Fruit fly (Drosophila melanogaster): ENCODE measurements around the gene CG31100.
A peak's percentile ranks its signal among the peaks of the same experiment; 100 is the strongest.

The CG31100 gene

DNA sequence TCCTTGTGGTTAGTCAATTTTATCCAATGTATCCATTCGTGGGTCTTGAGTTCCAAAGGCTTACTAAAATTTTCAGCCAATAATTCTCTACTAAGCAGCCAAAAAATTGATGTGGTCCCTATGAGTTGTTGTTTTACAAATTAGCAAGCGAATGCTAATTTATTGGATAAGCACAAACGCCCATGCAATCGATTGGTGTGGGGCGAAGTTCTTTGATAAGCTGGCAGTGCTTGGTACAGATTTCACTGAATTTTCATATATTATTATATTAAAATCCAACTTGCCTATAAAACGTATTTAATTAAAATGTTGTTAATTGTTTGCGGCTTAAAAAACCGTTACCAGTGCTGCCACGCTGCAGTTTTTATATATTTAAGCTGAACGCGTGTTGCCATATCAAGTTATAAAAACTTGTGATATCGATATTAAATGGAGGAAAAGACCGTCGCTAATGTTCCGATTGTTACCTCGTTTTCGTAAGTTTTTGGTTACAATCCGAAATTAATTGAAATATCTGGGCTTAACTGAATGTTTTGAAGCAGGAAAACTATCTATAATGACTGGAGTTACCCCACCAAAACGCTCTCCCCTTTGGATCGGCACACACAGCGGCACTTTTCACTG, at the start of gene CG31100, which contains the start of gene CG11980:
Gene CG31100 (minus strand): TSS at position 51 of the 624 bp plus-strand sequence.
Gene CG11980 (plus strand): TSS at position 418 of the 624 bp plus-strand sequence.
- TF ChIP-seq psq (optimal IDR thresholded peaks at IDR 0.05): no peak
- TF ChIP-seq Dll (optimal IDR thresholded peaks at IDR 0.05): no peak
- no peak for TF ChIP-seq EcR (GFP tag; optimal IDR thresholded peaks at IDR 0.05)
- no peak for TF ChIP-seq usp (GFP tag; optimal IDR thresholded peaks at IDR 0.05)
- TF ChIP-seq CG8478 (optimal IDR thresholded peaks at IDR 0.05): no peak

DNA sequence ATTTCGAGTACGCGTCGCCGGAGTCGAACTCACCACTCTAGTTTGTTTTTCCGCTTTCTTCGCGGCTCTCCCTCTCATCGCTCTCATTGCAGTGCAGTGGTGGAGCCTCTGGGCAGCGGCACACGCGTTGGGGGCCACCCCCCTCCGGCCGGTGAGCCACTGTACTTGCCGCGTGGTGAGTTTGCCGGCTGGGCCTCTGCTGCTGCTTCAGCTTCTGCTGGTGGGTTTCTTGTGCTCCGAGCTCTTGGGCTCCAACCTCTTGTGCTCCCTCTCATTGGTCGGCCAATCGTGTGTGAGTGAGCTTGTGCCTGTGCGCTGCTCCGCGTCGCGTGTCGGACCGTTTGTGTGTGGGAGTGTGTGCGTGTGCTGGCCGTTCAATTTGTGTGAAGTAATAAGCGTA, 49.6 kb upstream of the CG31100 start:
- no peak for TF ChIP-seq CG8478 (optimal IDR thresholded peaks at IDR 0.05)
- TF ChIP-seq Dll (optimal IDR thresholded peaks at IDR 0.05): peak; percentile 93

DNA sequence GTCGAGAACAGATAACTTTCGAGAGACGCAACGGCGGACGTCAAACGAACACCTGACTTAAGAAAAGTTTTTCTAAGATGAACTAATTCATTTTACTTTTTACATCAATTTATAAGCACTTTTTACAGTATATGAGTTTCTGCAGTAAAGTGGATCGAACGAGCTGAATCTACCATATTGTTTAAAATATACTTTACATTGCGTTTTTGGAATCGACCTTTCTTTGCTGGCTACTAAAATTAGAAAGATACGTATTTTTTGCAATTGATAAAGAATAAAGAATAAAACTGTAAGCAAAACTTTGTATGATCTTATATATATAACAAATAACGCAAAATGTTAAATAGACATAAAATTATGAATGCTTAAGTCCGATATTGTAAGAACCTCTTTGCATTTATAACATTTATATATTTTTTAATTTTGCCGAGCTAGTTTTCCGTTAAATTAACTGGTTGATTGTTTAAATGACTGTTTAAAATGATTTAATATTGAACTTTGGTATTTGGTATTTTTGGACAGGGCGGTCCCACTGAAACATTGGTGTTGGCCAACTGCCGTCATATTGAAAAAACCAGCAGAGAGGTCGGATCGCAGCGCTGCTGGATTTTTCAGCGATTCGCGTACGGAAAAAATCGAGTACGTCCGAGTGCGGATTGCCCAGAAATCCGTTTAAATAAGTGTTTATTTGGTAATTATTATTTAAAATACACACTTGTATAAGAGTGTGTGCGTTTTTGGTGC, 48.7 kb upstream of the CG31100 start, which contains the start of gene Kdm2:
Gene Kdm2 (plus strand): TSS at position 559 of the 744 bp plus-strand sequence.
- TF ChIP-seq EcR (GFP tag; optimal IDR thresholded peaks at IDR 0.05): no peak

DNA sequence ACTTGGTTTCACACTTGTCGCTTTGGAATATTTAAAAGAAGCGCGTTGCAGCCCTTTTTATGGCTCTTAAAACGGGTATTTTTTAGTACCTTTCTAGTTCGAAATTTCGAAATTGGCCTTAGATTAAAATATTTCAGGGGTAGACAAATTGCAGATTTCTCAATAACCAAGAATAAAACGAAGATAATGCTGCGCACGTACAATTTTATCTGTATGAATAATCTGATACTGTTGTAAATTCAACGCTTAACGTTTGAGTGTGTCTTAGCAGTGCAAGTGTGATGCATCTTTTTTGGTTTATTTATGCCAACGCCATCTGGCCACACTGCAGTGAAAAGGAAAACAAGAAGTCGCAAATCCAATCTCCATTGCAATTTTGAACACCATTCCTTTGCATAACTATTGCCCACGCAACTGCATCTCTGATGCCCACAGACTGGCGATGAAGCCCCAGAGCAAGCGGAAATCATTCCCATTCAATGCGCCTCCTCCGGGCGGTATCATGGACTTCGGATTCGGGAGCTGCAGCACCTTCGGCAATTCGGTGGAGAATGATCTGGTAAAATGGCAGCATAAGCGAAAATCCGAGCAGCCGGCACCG, 47.2 kb upstream of the CG31100 start, which contains the start of gene Nmdmc:
Gene Nmdmc (minus strand): TSS at position 37 of the 601 bp plus-strand sequence.
- TF ChIP-seq pan (optimal IDR thresholded peaks at IDR 0.05): no peak
- no peak for TF ChIP-seq psq (optimal IDR thresholded peaks at IDR 0.05)
- TF ChIP-seq CG8478 (optimal IDR thresholded peaks at IDR 0.05): no peak
- no peak for TF ChIP-seq usp (GFP tag; optimal IDR thresholded peaks at IDR 0.05)
- TF ChIP-seq EcR (GFP tag; optimal IDR thresholded peaks at IDR 0.05): no peak
- TF ChIP-seq Dll (optimal IDR thresholded peaks at IDR 0.05): no peak

DNA sequence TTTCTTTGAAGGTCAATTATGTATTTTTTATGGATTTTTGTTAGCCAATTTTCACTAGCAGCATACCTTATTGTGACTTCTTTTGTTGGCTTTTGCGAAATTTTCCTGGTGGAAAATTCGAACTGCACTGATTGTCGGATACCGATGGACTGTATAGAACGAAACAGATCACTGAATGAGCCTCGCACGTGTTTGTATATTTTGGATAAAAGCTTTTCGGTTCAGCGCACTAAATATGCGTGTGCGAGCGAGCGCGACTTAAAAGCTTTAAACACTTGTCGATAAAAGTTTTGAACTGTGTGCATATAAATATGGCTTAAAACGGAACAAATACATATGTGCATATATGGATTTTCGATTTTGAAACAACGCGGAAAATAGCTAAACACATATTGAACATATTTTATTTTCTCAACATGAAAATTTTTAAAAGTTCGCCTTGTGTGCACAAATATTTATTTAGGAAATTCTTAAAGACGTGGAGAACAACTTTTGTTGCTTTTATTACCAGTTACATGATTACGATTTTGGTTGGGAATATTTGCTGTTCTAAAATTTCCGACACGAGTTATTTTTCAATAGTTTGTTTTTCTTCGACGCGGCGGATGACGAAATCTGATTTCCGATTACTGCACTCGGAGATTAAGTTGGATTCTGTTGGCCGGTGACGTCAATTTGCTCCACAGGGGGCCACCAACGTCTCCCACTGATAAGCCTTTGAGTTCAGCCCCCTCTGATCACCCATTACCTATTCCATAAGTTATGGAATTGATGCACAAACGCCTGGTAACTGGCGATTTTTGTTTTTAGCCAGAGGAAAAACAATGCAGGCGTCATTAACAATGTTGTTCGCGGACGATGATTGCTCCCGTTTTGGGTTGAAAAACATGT, 45.9 kb upstream of the CG31100 start:
- TF ChIP-seq pan (optimal IDR thresholded peaks at IDR 0.05) (no peak), Dll (optimal IDR thresholded peaks at IDR 0.05) (no peak), usp (GFP tag; optimal IDR thresholded peaks at IDR 0.05) (no peak), EcR (GFP tag; optimal IDR thresholded peaks at IDR 0.05) (no peak), psq (optimal IDR thresholded peaks at IDR 0.05) (no peak), CG8478 (optimal IDR thresholded peaks at IDR 0.05) (no peak)

DNA sequence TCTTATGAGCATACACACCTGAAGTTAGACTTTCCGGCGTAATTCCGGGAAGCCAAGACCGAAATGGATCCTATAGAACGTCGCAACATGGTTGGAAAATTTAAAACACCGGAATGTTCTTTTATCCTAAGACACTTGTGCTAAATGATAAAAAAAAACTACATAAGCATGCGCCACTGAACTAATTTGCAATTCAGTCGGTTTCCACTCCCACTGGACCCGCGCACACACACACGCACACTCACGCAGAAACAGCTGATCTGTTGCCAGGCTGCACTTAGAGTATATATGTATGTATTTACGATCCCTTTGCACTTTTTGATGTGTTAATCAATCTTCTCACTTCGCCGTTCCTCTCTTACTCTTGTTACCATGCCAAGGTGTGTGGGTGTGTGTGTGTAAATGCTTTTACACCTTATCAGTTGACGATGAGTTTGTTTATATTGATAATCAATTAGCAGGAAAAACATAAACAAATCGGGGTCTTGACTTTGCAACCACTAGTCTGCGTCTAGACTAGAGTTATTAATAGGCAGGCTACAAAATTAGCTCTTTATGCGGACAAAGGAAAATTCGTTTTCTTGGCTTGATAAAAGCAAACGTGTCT, 45.1 kb upstream of the CG31100 start, which contains the start of gene Mst85C:
Gene Mst85C (plus strand): TSS at position 180 of the 607 bp plus-strand sequence.
- TF ChIP-seq pan (optimal IDR thresholded peaks at IDR 0.05): no peak

DNA sequence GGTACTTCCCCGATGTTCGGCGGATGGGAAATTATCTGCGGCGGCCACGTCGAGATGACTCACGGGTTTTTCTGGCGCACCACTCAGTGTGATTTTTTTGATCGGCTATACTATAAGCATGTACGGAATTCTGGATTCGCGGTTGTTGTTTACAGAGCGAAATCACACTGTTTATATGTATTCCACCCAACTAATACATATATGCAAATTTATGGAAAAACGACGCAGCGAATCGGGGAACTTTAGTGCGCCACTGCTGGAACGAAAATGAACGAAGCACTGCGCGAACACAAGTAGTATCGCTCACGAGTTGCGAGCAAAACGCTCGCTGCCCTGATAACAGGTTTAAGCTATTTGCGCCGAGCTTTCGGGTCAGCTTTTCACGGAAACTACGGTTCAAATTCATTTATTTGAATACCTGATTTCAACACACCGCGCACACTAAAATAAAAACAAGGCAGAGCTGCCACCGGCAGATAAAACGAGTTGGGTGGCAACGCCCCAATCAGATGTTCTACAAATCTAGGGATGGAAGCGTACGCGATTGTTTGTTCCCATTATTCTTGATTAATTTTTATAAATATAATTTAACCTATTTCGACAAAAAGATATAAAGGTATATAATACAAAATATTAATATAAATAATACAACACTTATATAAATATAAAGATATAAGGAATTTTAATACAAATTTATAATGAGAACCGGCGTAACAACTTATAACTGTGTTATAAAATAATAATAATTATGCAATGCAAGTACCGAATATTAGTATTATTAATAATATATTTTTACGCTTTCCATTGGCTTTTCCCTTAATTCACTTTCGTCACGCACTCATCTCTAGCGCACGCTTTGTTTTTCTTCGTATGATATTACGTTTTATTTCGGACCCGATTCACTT, 44.4 kb upstream of the CG31100 start, which contains the start of gene Rel:
Gene Rel (minus strand): TSS at position 417 of the 905 bp plus-strand sequence.
- TF ChIP-seq psq (optimal IDR thresholded peaks at IDR 0.05) (no peak), EcR (GFP tag; optimal IDR thresholded peaks at IDR 0.05) (no peak), pan (optimal IDR thresholded peaks at IDR 0.05) (no peak), usp (GFP tag; optimal IDR thresholded peaks at IDR 0.05) (no peak), CG8478 (optimal IDR thresholded peaks at IDR 0.05) (no peak), Dll (optimal IDR thresholded peaks at IDR 0.05) (no peak)

DNA sequence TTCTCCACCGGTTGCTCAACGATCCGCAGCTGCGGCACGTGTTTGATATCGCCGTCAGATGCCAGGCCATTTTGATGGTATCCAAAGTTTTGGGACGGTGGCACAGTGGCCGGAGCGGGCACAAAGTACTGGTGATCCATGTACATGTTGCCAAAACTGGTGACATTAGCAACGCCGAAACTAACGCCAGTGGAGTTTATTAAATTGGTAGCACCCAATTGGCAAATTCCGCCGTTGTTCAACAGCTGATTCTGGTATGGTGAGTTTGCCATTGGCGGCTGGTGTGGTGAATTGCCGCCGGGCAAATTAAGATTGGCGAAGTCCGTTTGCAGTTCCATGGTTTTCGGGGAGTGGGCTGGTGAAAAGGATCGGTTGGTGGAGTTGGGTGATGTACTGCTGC, 43.5 kb upstream of the CG31100 start:
- TF ChIP-seq psq (optimal IDR thresholded peaks at IDR 0.05) (no peak), EcR (GFP tag; optimal IDR thresholded peaks at IDR 0.05) (no peak)

DNA sequence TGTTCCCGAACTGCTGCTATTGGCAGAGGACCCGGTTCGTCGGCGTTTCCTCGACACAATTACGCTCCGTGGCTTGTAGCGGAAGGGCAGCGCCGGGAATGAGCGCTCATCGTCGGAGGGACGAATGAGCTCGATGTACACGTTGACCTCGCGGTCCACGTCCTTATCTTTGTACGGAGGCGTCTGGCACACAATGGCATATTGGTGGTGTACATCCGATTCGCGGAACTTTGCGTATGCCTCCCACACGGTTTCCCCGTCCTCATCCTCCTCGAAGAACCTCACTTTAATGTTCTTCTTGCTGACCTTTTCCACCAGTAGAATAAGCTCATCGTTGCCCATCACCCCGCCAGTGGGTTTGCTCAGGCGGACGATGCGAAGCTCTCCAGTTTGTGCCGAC, 42.3 kb upstream of the CG31100 start:
- TF ChIP-seq pan (optimal IDR thresholded peaks at IDR 0.05) (no peak), psq (optimal IDR thresholded peaks at IDR 0.05) (no peak)

DNA sequence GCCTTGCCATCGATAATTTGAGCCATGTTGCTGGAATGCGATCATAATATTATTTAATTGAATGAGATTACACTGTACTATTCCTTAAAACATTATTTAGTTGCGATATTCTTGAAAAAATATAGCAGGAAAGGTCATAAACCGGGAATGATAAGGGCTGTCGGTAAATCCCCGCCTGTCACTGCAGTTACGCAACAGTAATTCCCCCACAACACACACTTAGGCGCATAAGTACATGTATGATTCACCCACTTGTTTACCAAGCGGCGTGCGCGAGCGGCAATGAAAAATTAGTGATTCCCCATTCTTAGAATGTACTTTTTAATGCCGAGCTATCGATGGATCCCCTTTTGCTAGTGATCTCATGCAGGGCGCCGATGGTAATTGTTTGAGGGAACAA, 40.2 kb upstream of the CG31100 start:
- TF ChIP-seq psq (optimal IDR thresholded peaks at IDR 0.05): no peak
- TF ChIP-seq usp (GFP tag; optimal IDR thresholded peaks at IDR 0.05): no peak
- TF ChIP-seq Dll (optimal IDR thresholded peaks at IDR 0.05): no peak

DNA sequence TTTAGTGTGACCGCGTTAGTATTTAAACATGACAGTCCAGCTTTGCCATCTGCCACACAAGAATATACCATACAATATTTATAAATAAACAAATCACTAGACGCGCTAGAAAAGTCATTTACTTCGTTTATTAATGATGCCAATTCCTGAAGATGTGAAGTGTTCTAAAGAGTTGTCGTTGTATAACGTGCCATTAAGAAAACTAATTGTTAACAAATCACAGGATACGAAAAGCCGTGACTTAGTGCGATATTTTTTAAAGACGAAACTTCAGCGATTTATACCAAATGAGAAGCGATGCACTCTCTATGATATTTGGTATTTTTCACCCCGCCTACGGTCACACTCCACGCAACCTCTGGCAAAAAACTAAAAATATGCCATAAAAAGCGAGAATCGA, 36.0 kb upstream of the CG31100 start, which contains the start of gene neur:
Gene neur (minus strand): TSS at position 24 of the 400 bp plus-strand sequence.
- TF ChIP-seq CG8478 (optimal IDR thresholded peaks at IDR 0.05): no peak
- no peak for TF ChIP-seq usp (GFP tag; optimal IDR thresholded peaks at IDR 0.05)
- TF ChIP-seq EcR (GFP tag; optimal IDR thresholded peaks at IDR 0.05): no peak
- no peak for TF ChIP-seq pan (optimal IDR thresholded peaks at IDR 0.05)
- no peak for TF ChIP-seq psq (optimal IDR thresholded peaks at IDR 0.05)
- no peak for TF ChIP-seq Dll (optimal IDR thresholded peaks at IDR 0.05)

Data from whole organism.